Worm (Caenorhabditis elegans): ENCODE measurements around the gene C16E9.2.

DNA sequence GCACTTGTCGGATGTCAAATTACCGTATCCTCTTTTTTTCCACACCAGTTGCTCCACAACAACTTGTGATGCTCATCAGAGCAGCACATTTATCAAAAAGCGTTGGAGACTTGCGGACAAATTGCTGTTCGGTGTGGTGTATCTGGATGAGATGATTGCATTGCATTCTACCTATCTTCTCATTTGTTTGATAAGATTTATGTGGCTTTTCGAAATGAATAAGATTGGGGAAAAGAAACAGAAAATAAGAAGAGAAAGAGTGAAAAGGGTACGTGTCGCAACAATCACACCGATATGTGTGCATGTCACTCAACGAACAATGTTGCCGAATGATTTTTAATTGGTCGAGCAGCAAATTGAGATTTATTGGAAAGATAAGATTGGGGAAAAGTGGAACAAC, 41.4 kb upstream of the C16E9.2 start:
- TF ChIP-seq ceh-9 (tag; optimal IDR thresholded peaks at IDR 0.05) (no peak), ama-1 (optimal IDR thresholded peaks at IDR 0.05) (no peak), pha-4 (tag; optimal IDR thresholded peaks at IDR 0.05) (no peak), Y22D7AL.16 (tag; optimal IDR thresholded peaks at IDR 0.05) (no peak)

Measured in whole organism, late embryonic.